Worm (Caenorhabditis elegans): ENCODE results near the gene Y73C8C.3.

- TF ChIP-seq egl-27 (tag; optimal IDR thresholded peaks at IDR 0.05) (no peak), fos-1 (tag; optimal IDR thresholded peaks at IDR 0.05) (no peak), nhr-25 (tag; optimal IDR thresholded peaks at IDR 0.05) (no peak), ama-1 (optimal IDR thresholded peaks at IDR 0.05) (no peak), nhr-12 (tag; optimal IDR thresholded peaks at IDR 0.05) (no peak)
Observed at ce11 chrV:3132116-3132515, 17.0 kb downstream of the Y73C8C.3 start.
